Fruit fly (Drosophila melanogaster) Kc167 (cell line): ENCODE results near the gene Gr10a.

Experiments used
- Myc ChIP-seq: fragments of >200 bp; optimal IDR thresholded peaks from 2 replicates; lab custom pipeline; 2017; ENCODE audit warnings: missing external identifiers
- Sin3A ChIP-seq: fragments of >200 bp; optimal IDR thresholded peaks from 2 replicates; lab custom pipeline; 2018; ENCODE audit warnings: missing external identifiers
- h ChIP-seq: fragments of >200 bp; optimal IDR thresholded peaks from 3 replicates; lab custom pipeline; 2018; ENCODE audit warnings: missing external identifiers
- insv ChIP-seq: fragments of >200 bp; optimal IDR thresholded peaks from 3 replicates; lab custom pipeline; 2018; ENCODE audit warnings: missing external identifiers
- psq ChIP-seq: fragments of >200 bp; optimal IDR thresholded peaks from 2 replicates; lab custom pipeline; 2017; ENCODE audit warnings: missing external identifiers
- ttk ChIP-seq: sonication (Bioruptor generic); optimal IDR thresholded peaks from 2 replicates; lab custom pipeline; 2017; ENCODE audit warnings: missing external identifiers

Gr10a gene

dm6 chrX:11449476-11450119 lies 32.4 kb upstream of the Gr10a start:
- TF ChIP-seq h (no peak), insv (no peak), psq (no peak)

- TF ChIP-seq ttk (lab: Kevin White, UChicago) (no peak), psq (no peak), insv (no peak), h (no peak)
Observed at dm6 chrX:11448637-11449036, 31.4 kb upstream of the Gr10a start.

- TF ChIP-seq psq (no peak), Sin3A (no peak), Myc (no peak), ttk (lab: Kevin White, UChicago) (no peak), h (no peak), insv (no peak)
Observed at dm6 chrX:11446792-11447405, 29.7 kb upstream of the Gr10a start.

dm6 chrX:11441829-11442634 lies 24.8 kb upstream of the Gr10a start, which contains the start of gene Sk1:
Gene Sk1 (plus strand): TSS chrX:11442539.
- no peak for TF ChIP-seq psq

- TF ChIP-seq h (no peak), Sin3A (no peak)
Observed at dm6 chrX:11440944-11441343, 23.7 kb upstream of the Gr10a start.

dm6 chrX:11439270-11439669 lies 22.0 kb upstream of the Gr10a start:
- TF ChIP-seq insv, result no peak
- TF ChIP-seq Myc, result no peak
- no peak for TF ChIP-seq Sin3A

- no peak for TF ChIP-seq ttk (lab: Kevin White, UChicago)
- TF ChIP-seq insv, result no peak
- TF ChIP-seq h, result no peak
- no peak for TF ChIP-seq psq
- no peak for TF ChIP-seq Sin3A
Observed at dm6 chrX:11433930-11434329, 16.7 kb upstream of the Gr10a start.

dm6 chrX:11430940-11431339 lies 13.7 kb upstream of the Gr10a start:
- TF ChIP-seq Sin3A, result no peak
- TF ChIP-seq Myc, result no peak
- TF ChIP-seq psq, result no peak
- no peak for TF ChIP-seq insv
- no peak for TF ChIP-seq h
- TF ChIP-seq ttk (lab: Kevin White, UChicago), result no peak

- TF ChIP-seq Myc, result no peak
- TF ChIP-seq ttk (lab: Kevin White, UChicago), result no peak
- TF ChIP-seq insv, result no peak
- TF ChIP-seq Sin3A, result no peak
- TF ChIP-seq h, result no peak
- no peak for TF ChIP-seq psq
Observed at dm6 chrX:11427282-11427689, 10.1 kb upstream of the Gr10a start.

- no peak for TF ChIP-seq ttk (lab: Kevin White, UChicago)
- TF ChIP-seq h, result no peak
- TF ChIP-seq Myc, result no peak
- no peak for TF ChIP-seq psq
- no peak for TF ChIP-seq Sin3A
- TF ChIP-seq insv, result no peak
Observed at dm6 chrX:11425956-11426598, 8.9 kb upstream of the Gr10a start.

dm6 chrX:11425401-11425800 lies 8.2 kb upstream of the Gr10a start:
- TF ChIP-seq h, result no peak
- no peak for TF ChIP-seq Myc
- no peak for TF ChIP-seq insv
- no peak for TF ChIP-seq Sin3A
- no peak for TF ChIP-seq ttk (lab: Kevin White, UChicago)
- no peak for TF ChIP-seq psq

- TF ChIP-seq Sin3A, result no peak
- no peak for TF ChIP-seq ttk (lab: Kevin White, UChicago)
- no peak for TF ChIP-seq insv
- TF ChIP-seq h, result no peak
- TF ChIP-seq psq, result no peak
- TF ChIP-seq Myc, result no peak
Observed at dm6 chrX:11424512-11424911, 7.3 kb upstream of the Gr10a start.

dm6 chrX:11423277-11423717 lies 6.1 kb upstream of the Gr10a start:
- TF ChIP-seq psq (no peak), insv (no peak), ttk (lab: Kevin White, UChicago) (no peak), Sin3A (no peak), Myc (no peak), h (no peak)

- TF ChIP-seq Sin3A (no peak), ttk (lab: Kevin White, UChicago) (no peak), h (no peak), psq (no peak), insv (no peak), Myc (no peak)
Observed at dm6 chrX:11422532-11422931, 5.3 kb upstream of the Gr10a start, which contains the start of gene Gs2. Gene Gs2 (plus strand): TSS chrX:11422832.
